Worm (Caenorhabditis elegans) whole organism, late embryonic: ENCODE data around the gene sft-1.

ENCODE experiments used
- C08G9.2 ChIP-seq: sonication (generic microtip); optimal IDR thresholded peaks from 2 replicates; lab custom pipeline; 2016; ENCODE audit warnings: mild to moderate bottlenecking, missing genetic modification characterization, moderate library complexity, missing compliant biosample characterization
- C38D4.7 ChIP-seq: fragments of 200-800 bp; sonication (Bioruptor generic); optimal IDR thresholded peaks from 2 replicates; lab custom pipeline; 2018; ENCODE audit warnings: mild to moderate bottlenecking, missing genetic modification characterization, moderate library complexity, missing compliant biosample characterization
- F13H6.1 ChIP-seq: sonication (generic microtip); optimal IDR thresholded peaks from 2 replicates; lab custom pipeline; 2016; ENCODE audit warnings: missing genetic modification characterization, missing compliant biosample characterization
- ahr-1 ChIP-seq: sonication (generic microtip); optimal IDR thresholded peaks from 2 replicates; lab custom pipeline; 2016; ENCODE audit warnings: missing genetic modification characterization, missing compliant biosample characterization
- ceh-14 ChIP-seq: sonication (generic microtip); optimal IDR thresholded peaks from 2 replicates; lab custom pipeline; 2016; ENCODE audit warnings: missing genotype, missing genetic modification characterization, missing compliant biosample characterization
- ceh-18 ChIP-seq: sonication (generic microtip); optimal IDR thresholded peaks from 2 replicates; lab custom pipeline; 2016; ENCODE audit warnings: missing genetic modification characterization, missing compliant biosample characterization
- ceh-19 ChIP-seq: fragments of 200-800 bp; sonication (Bioruptor generic); optimal IDR thresholded peaks from 2 replicates; lab custom pipeline; 2018; ENCODE audit warnings: mild to moderate bottlenecking, missing genetic modification characterization, missing compliant biosample characterization
- ceh-2 ChIP-seq: sonication (generic microtip); optimal IDR thresholded peaks from 2 replicates; lab custom pipeline; 2016; ENCODE audit warnings: missing genotype, missing genetic modification characterization, missing compliant biosample characterization
- ceh-22 ChIP-seq: sonication (generic microtip); optimal IDR thresholded peaks from 2 replicates; lab custom pipeline; 2017; ENCODE audit warnings: missing biosample characterization, missing genetic modification characterization
- ceh-24 ChIP-seq: sonication (generic microtip); optimal IDR thresholded peaks from 2 replicates; lab custom pipeline; 2016; ENCODE audit warnings: mild to moderate bottlenecking, missing genetic modification characterization, missing compliant biosample characterization
- ceh-30 ChIP-seq: fragments of 150-350 bp; optimal IDR thresholded peaks from 2 replicates; lab custom pipeline; 2014; ENCODE audit warnings: missing biosample characterization, missing genetic modification characterization
- ceh-31 ChIP-seq: sonication (generic microtip); optimal IDR thresholded peaks from 2 replicates; lab custom pipeline; 2016; ENCODE audit warnings: missing genetic modification characterization, missing compliant biosample characterization
- ceh-34 ChIP-seq: sonication (generic microtip); optimal IDR thresholded peaks from 2 replicates; lab custom pipeline; 2016; ENCODE audit warnings: mild to moderate bottlenecking, missing genetic modification characterization, missing compliant biosample characterization
- ceh-6 ChIP-seq: fragments of 200-800 bp; sonication (Bioruptor generic); optimal IDR thresholded peaks from 2 replicates; lab custom pipeline; 2018; ENCODE audit warnings: mild to moderate bottlenecking, missing genetic modification characterization, missing compliant biosample characterization
- che-1 ChIP-seq: sonication (generic microtip); optimal IDR thresholded peaks from 2 replicates; lab custom pipeline; 2016; ENCODE audit warnings: mild to moderate bottlenecking, missing genetic modification characterization, missing compliant biosample characterization
- dmd-4 ChIP-seq: sonication (generic microtip); optimal IDR thresholded peaks from 2 replicates; lab custom pipeline; 2016; ENCODE audit warnings: borderline replicate concordance, missing genetic modification characterization, missing compliant biosample characterization
- dve-1 ChIP-seq: sonication (generic microtip); optimal IDR thresholded peaks from 2 replicates; lab custom pipeline; 2017; ENCODE audit warnings: antibody characterized with exemption, mild to moderate bottlenecking, missing genetic modification characterization, missing compliant biosample characterization
- elt-2 ChIP-seq: sonication (generic microtip); optimal IDR thresholded peaks from 2 replicates; lab custom pipeline; 2016; ENCODE audit warnings: missing genetic modification reagents, missing genetic modification characterization, missing compliant biosample characterization
- elt-4 ChIP-seq: sonication (generic microtip); optimal IDR thresholded peaks from 2 replicates; lab custom pipeline; 2016; ENCODE audit warnings: missing genetic modification characterization, missing compliant biosample characterization
- fkh-10 ChIP-seq: fragments of 150-350 bp; optimal IDR thresholded peaks from 2 replicates; lab custom pipeline; 2014; ENCODE audit warnings: missing biosample characterization, missing genetic modification reagents, missing genetic modification characterization
- fkh-6 ChIP-seq: sonication (generic microtip); optimal IDR thresholded peaks from 2 replicates; lab custom pipeline; 2016; ENCODE audit warnings: missing genetic modification characterization, missing compliant biosample characterization
- hlh-15 ChIP-seq: sonication (generic microtip); optimal IDR thresholded peaks from 2 replicates; lab custom pipeline; 2016; ENCODE audit warnings: missing genetic modification characterization, missing compliant biosample characterization
- hlh-30 ChIP-seq: sonication (generic microtip); optimal IDR thresholded peaks from 2 replicates; lab custom pipeline; 2017; ENCODE audit warnings: antibody characterized with exemption, missing genetic modification characterization, missing compliant biosample characterization; ENCODE audit not compliant: insufficient read depth
- hlh-6 ChIP-seq: sonication (generic microtip); optimal IDR thresholded peaks from 2 replicates; lab custom pipeline; 2016; ENCODE audit warnings: missing genotype, missing genetic modification characterization, missing compliant biosample characterization
- hlh-8 ChIP-seq: sonication (generic microtip); optimal IDR thresholded peaks from 2 replicates; lab custom pipeline; 2016; ENCODE audit warnings: missing genotype, missing genetic modification characterization, missing compliant biosample characterization
- lin-11 ChIP-seq: fragments of 200-800 bp; sonication (Bioruptor generic); optimal IDR thresholded peaks from 2 replicates; lab custom pipeline; 2018; ENCODE audit warnings: mild to moderate bottlenecking, missing genetic modification characterization, missing compliant biosample characterization
- madf-2 ChIP-seq: sonication (generic microtip); optimal IDR thresholded peaks from 2 replicates; lab custom pipeline; 2017; ENCODE audit warnings: missing genetic modification characterization, missing compliant biosample characterization
- nhr-11 ChIP-seq: fragments of 150-350 bp; optimal IDR thresholded peaks from 2 replicates; lab custom pipeline; 2014; ENCODE audit warnings: missing biosample characterization, missing genetic modification characterization
- odd-2 ChIP-seq: sonication (generic microtip); optimal IDR thresholded peaks from 2 replicates; lab custom pipeline; 2017; ENCODE audit warnings: antibody characterized with exemption, mild to moderate bottlenecking, missing genetic modification characterization, missing compliant biosample characterization
- pag-3 ChIP-seq: sonication (generic microtip); optimal IDR thresholded peaks from 2 replicates; lab custom pipeline; 2016; ENCODE audit warnings: missing compliant biosample characterization, missing genetic modification characterization, borderline replicate concordance
- pax-1 ChIP-seq: fragments of 150-350 bp; optimal IDR thresholded peaks from 2 replicates; lab custom pipeline; 2014; ENCODE audit warnings: missing biosample characterization, missing genetic modification characterization
- pha-2 ChIP-seq: sonication (generic microtip); optimal IDR thresholded peaks from 2 replicates; lab custom pipeline; 2017; ENCODE audit warnings: mild to moderate bottlenecking, missing genetic modification characterization, missing compliant biosample characterization
- pha-4 ChIP-seq: fragments of 150-350 bp; optimal IDR thresholded peaks from 2 replicates; lab custom pipeline; 2018; ENCODE audit warnings: missing biosample characterization, missing genetic modification reagents, missing genetic modification characterization
- pqm-1 ChIP-seq: sonication (generic microtip); optimal IDR thresholded peaks from 2 replicates; lab custom pipeline; 2016; ENCODE audit warnings: missing genetic modification characterization, missing compliant biosample characterization
- ref-2 ChIP-seq: sonication (generic microtip); optimal IDR thresholded peaks from 2 replicates; lab custom pipeline; 2016; ENCODE audit warnings: missing genetic modification characterization, missing compliant biosample characterization
- rnt-1 ChIP-seq: sonication (generic microtip); optimal IDR thresholded peaks from 2 replicates; lab custom pipeline; 2016; ENCODE audit warnings: missing genetic modification characterization, missing compliant biosample characterization
- sdc-2 ChIP-seq: sonication (generic microtip); optimal IDR thresholded peaks from 2 replicates; lab custom pipeline; 2016; ENCODE audit warnings: missing genotype, missing genetic modification characterization, missing compliant biosample characterization
- sox-4 ChIP-seq: sonication (generic microtip); optimal IDR thresholded peaks from 2 replicates; lab custom pipeline; 2017; ENCODE audit warnings: mild to moderate bottlenecking, missing genetic modification characterization, inconsistent platforms, missing compliant biosample characterization
- syd-9 ChIP-seq: sonication (generic microtip); optimal IDR thresholded peaks from 2 replicates; lab custom pipeline; 2016; ENCODE audit warnings: mild to moderate bottlenecking, missing genetic modification characterization, moderate library complexity, missing compliant biosample characterization
- ttx-3 ChIP-seq: sonication (generic microtip); optimal IDR thresholded peaks from 2 replicates; lab custom pipeline; 2016; ENCODE audit warnings: missing genetic modification reagents, missing genetic modification characterization, missing compliant biosample characterization
- unc-42 ChIP-seq: sonication (generic microtip); optimal IDR thresholded peaks from 2 replicates; lab custom pipeline; 2016; ENCODE audit warnings: missing genotype, missing genetic modification characterization, missing compliant biosample characterization
- unc-55 ChIP-seq: sonication (generic microtip); optimal IDR thresholded peaks from 2 replicates; lab custom pipeline; 2017; ENCODE audit warnings: missing biosample characterization, missing genetic modification reagents, missing genetic modification characterization
- zip-5 ChIP-seq: sonication (generic microtip); optimal IDR thresholded peaks from 2 replicates; lab custom pipeline; 2016; ENCODE audit warnings: missing genetic modification characterization, missing compliant biosample characterization

Gene sft-1

ce11 chrIII:3109564-3109963 lies 23.1 kb downstream of the sft-1 start:
- TF ChIP-seq ref-2 (tag; lab: Kevin White, UChicago) (no peak), F13H6.1 (tag; lab: Kevin White, UChicago) (no peak), nhr-11 (tag; lab: Kevin White, UChicago) (no peak), ceh-30 (tag; lab: Kevin White, UChicago) (no peak), ceh-19 (GFP tag; lab: Kevin White, UChicago) (no peak), pqm-1 (no peak), ceh-2 (tag; lab: Kevin White, UChicago) (no peak), elt-4 (tag; lab: Kevin White, UChicago) (no peak), lin-11 (tag; lab: Kevin White, UChicago) (no peak), pha-2 (tag; lab: Kevin White, UChicago) (no peak), syd-9 (tag; lab: Kevin White, UChicago) (no peak), ttx-3 (tag; lab: Kevin White, UChicago) (no peak), ceh-34 (tag; lab: Kevin White, UChicago) (no peak), dmd-4 (tag; lab: Kevin White, UChicago) (no peak), hlh-8 (tag; lab: Kevin White, UChicago) (no peak), hlh-30 (tag; lab: Kevin White, UChicago) (no peak), ceh-22 (tag; lab: Kevin White, UChicago) (no peak), C08G9.2 (tag; lab: Kevin White, UChicago) (no peak)

- TF ChIP-seq fkh-6 (tag; lab: Kevin White, UChicago): no peak
- no peak for TF ChIP-seq ceh-22 (tag; lab: Kevin White, UChicago)
- TF ChIP-seq pqm-1: no peak
- no peak for TF ChIP-seq zip-5 (tag; lab: Kevin White, UChicago)
- no peak for TF ChIP-seq hlh-8 (tag; lab: Kevin White, UChicago)
- no peak for TF ChIP-seq syd-9 (tag; lab: Kevin White, UChicago)
- TF ChIP-seq hlh-30 (tag; lab: Kevin White, UChicago): no peak
- TF ChIP-seq dve-1 (tag; lab: Kevin White, UChicago): no peak
- TF ChIP-seq pax-1 (tag; lab: Kevin White, UChicago): no peak
- no peak for TF ChIP-seq C38D4.7 (GFP tag; lab: Kevin White, UChicago)
- no peak for TF ChIP-seq ceh-6 (GFP tag; lab: Kevin White, UChicago)
- no peak for TF ChIP-seq ceh-18 (tag; lab: Kevin White, UChicago)
- no peak for TF ChIP-seq ceh-14 (tag; lab: Kevin White, UChicago)
- TF ChIP-seq ahr-1 (tag; lab: Kevin White, UChicago): no peak
- no peak for TF ChIP-seq ceh-34 (tag; lab: Kevin White, UChicago)
- no peak for TF ChIP-seq ttx-3 (tag; lab: Kevin White, UChicago)
- TF ChIP-seq hlh-15 (tag; lab: Kevin White, UChicago): no peak
- no peak for TF ChIP-seq hlh-6 (tag; lab: Kevin White, UChicago)
These were observed 24.1 kb downstream of the sft-1 start for ce11 chrIII:3110614-3111013.

- TF ChIP-seq hlh-15 (tag; lab: Kevin White, UChicago) (no peak), odd-2 (no peak), pha-4 (tag; lab: Kevin White, UChicago) (no peak), ceh-31 (tag; lab: Kevin White, UChicago) (no peak), madf-2 (tag; lab: Kevin White, UChicago) (no peak), pqm-1 (no peak), rnt-1 (no peak)
These were observed 25.1 kb downstream of the sft-1 start for ce11 chrIII:3111534-3111933.

- TF ChIP-seq ceh-22 (tag; lab: Kevin White, UChicago): no peak
- no peak for TF ChIP-seq ceh-24 (tag; lab: Kevin White, UChicago)
- TF ChIP-seq zip-5 (tag; lab: Kevin White, UChicago): no peak
- no peak for TF ChIP-seq ceh-30 (tag; lab: Kevin White, UChicago)
- TF ChIP-seq sox-4 (tag; lab: Kevin White, UChicago): no peak
- no peak for TF ChIP-seq unc-42
- TF ChIP-seq hlh-15 (tag; lab: Kevin White, UChicago): no peak
- no peak for TF ChIP-seq pax-1 (tag; lab: Kevin White, UChicago)
- TF ChIP-seq unc-55: no peak
- TF ChIP-seq fkh-10: no peak
- no peak for TF ChIP-seq che-1 (tag; lab: Kevin White, UChicago)
- no peak for TF ChIP-seq sdc-2 (tag; lab: Kevin White, UChicago)
- TF ChIP-seq pag-3: no peak
- TF ChIP-seq elt-2 (tag; lab: Kevin White, UChicago): no peak
These were observed 25.5 kb downstream of the sft-1 start for ce11 chrIII:3112001-3112400.
